Worm (Caenorhabditis elegans) whole organism, young adult: ENCODE results near the gene chil-27.

Experiments
- B0336.3 ChIP-seq: fragments of 200-800 bp; sonication (Bioruptor generic); IDR thresholded peaks from 2 replicates; pipeline ENCODE4 v1.3.6; 2022; ENCODE audit warnings: missing genetic modification characterization, missing compliant biosample characterization
- C17E4.6 ChIP-seq: fragments of 200-800 bp; sonication (Bioruptor generic); IDR thresholded peaks from 2 replicates; pipeline ENCODE4 v1.3.6; 2022; ENCODE audit warnings: missing genetic modification reagents, missing genetic modification characterization, missing compliant biosample characterization
- F22D6.2 ChIP-seq: sonication (generic microtip); optimal IDR thresholded peaks from 2 replicates; lab custom pipeline; 2016; ENCODE audit warnings: mild to moderate bottlenecking, missing genetic modification characterization, missing compliant biosample characterization
- F23B12.7 ChIP-seq: sonication (generic microtip); optimal IDR thresholded peaks from 2 replicates; lab custom pipeline; 2017; ENCODE audit warnings: missing genetic modification characterization, mild to moderate bottlenecking, missing compliant biosample characterization, antibody characterized with exemption, moderate library complexity; ENCODE audit not compliant: insufficient read depth
- F37B4.10 ChIP-seq: fragments of 200-800 bp; sonication (Bioruptor generic); IDR thresholded peaks from 2 replicates; pipeline ENCODE4 v1.3.6; 2022; ENCODE audit warnings: missing genetic modification characterization, missing compliant biosample characterization
- F49E8.2 ChIP-seq: sonication (generic microtip); optimal IDR thresholded peaks from 3 replicates; lab custom pipeline; 2017; ENCODE audit warnings: missing genetic modification characterization, mild to moderate bottlenecking, missing compliant biosample characterization, antibody characterized with exemption, moderate library complexity; ENCODE audit not compliant: insufficient read depth
- K11D2.4 ChIP-seq: fragments of 200-800 bp; sonication (Bioruptor generic); IDR thresholded peaks from 2 replicates; pipeline ENCODE4 v1.3.6; 2022; ENCODE audit warnings: missing genetic modification reagents, missing genetic modification characterization, missing compliant biosample characterization
- Y56A3A.18 ChIP-seq: fragments of 200-800 bp; sonication (Bioruptor generic); IDR thresholded peaks from 2 replicates; pipeline ENCODE4 v1.3.6; 2022; ENCODE audit warnings: missing genetic modification reagents, missing genetic modification characterization, missing compliant biosample characterization
- ZK185.1 ChIP-seq: sonication (generic microtip); optimal IDR thresholded peaks from 2 replicates; lab custom pipeline; 2016; ENCODE audit warnings: mild to moderate bottlenecking, missing genetic modification characterization, missing compliant biosample characterization; ENCODE audit not compliant: poor library complexity, severe bottlenecking
- attf-5 ChIP-seq: fragments of 200-800 bp; sonication (Bioruptor generic); optimal IDR thresholded peaks from 2 replicates; lab custom pipeline; 2018; ENCODE audit warnings: mild to moderate bottlenecking, missing genetic modification characterization, missing compliant biosample characterization
- attf-6 ChIP-seq: fragments of 200-800 bp; sonication (Bioruptor generic); IDR thresholded peaks from 2 replicates; pipeline ENCODE4 v1.3.6; 2022; ENCODE audit warnings: missing genetic modification reagents, missing genetic modification characterization, missing compliant biosample characterization
- chd-7 ChIP-seq: sonication (generic microtip); optimal IDR thresholded peaks from 2 replicates; lab custom pipeline; 2016; ENCODE audit warnings: mild to moderate bottlenecking, missing genetic modification characterization, moderate library complexity, missing compliant biosample characterization
- dox-1 ChIP-seq: fragments of 200-800 bp; sonication (Bioruptor generic); IDR thresholded peaks from 2 replicates; pipeline ENCODE4 v1.3.6; 2022; ENCODE audit warnings: missing genetic modification reagents, missing genetic modification characterization, missing compliant biosample characterization
- dpff-1 ChIP-seq: sonication (generic microtip); optimal IDR thresholded peaks from 2 replicates; lab custom pipeline; 2017; ENCODE audit warnings: mild to moderate bottlenecking, missing genetic modification characterization, missing compliant biosample characterization
- fkh-3 ChIP-seq: sonication (generic microtip); optimal IDR thresholded peaks from 2 replicates; lab custom pipeline; 2016; ENCODE audit warnings: mild to moderate bottlenecking, missing genetic modification characterization, missing compliant biosample characterization
- let-526 ChIP-seq: fragments of 200-800 bp; sonication (Bioruptor generic); IDR thresholded peaks from 2 replicates; pipeline ENCODE4 v1.3.6; 2022; ENCODE audit warnings: missing genetic modification reagents, missing genetic modification characterization, missing compliant biosample characterization
- let-607 ChIP-seq, 2 experiments: fragments of 200-800 bp in 1 of 2; sonication (Bioruptor generic) in 1 of 2; sonication (generic microtip) in 1 of 2; optimal IDR thresholded peaks; 2 replicates each; lab custom pipeline; 2016 to 2018; ENCODE audit warnings: mild to moderate bottlenecking in 2 of 2, missing compliant biosample characterization in 2 of 2, missing genetic modification characterization in 2 of 2, moderate library complexity in 2 of 2, missing genotype in 1 of 2
- lin-26 ChIP-seq: fragments of 200-800 bp; sonication (Bioruptor generic); IDR thresholded peaks from 2 replicates; pipeline ENCODE4 v1.3.6; 2022; ENCODE audit warnings: missing genetic modification reagents, missing genetic modification characterization, missing compliant biosample characterization
- lin-40 ChIP-seq: sonication (generic microtip); optimal IDR thresholded peaks from 2 replicates; lab custom pipeline; 2016; ENCODE audit warnings: missing genetic modification characterization, mild to moderate bottlenecking, missing compliant biosample characterization, missing genotype, missing genetic modification reagents
- madf-10 ChIP-seq: sonication (generic microtip); optimal IDR thresholded peaks from 2 replicates; lab custom pipeline; 2016; ENCODE audit warnings: mild to moderate bottlenecking, missing genetic modification characterization, missing compliant biosample characterization
- madf-8 ChIP-seq: fragments of 200-800 bp; sonication (Bioruptor generic); conservative IDR thresholded peaks from 2 replicates; pipeline ENCODE4 v1.3.6; 2022; ENCODE audit warnings: missing genetic modification reagents, missing genetic modification characterization, missing compliant biosample characterization
- mel-28 ChIP-seq: sonication (generic microtip); optimal IDR thresholded peaks from 2 replicates; lab custom pipeline; 2016; ENCODE audit warnings: borderline replicate concordance, mild to moderate bottlenecking, missing genetic modification characterization, missing compliant biosample characterization
- nhr-27 ChIP-seq: fragments of 200-800 bp; sonication (Bioruptor generic); optimal IDR thresholded peaks from 2 replicates; lab custom pipeline; 2018; ENCODE audit warnings: mild to moderate bottlenecking, missing genetic modification characterization, moderate library complexity, missing compliant biosample characterization
- pha-4 ChIP-seq: fragments of 150-350 bp; sonication (generic microtip); optimal IDR thresholded peaks from 2 replicates; lab custom pipeline; 2014; ENCODE audit warnings: missing biosample characterization, missing genetic modification reagents, missing genetic modification characterization
- repo-1 ChIP-seq: sonication (generic microtip); optimal IDR thresholded peaks from 2 replicates; lab custom pipeline; 2017; ENCODE audit warnings: mild to moderate bottlenecking, missing genetic modification characterization, missing compliant biosample characterization
- rpc-1 ChIP-seq, 2 experiments: fragments of 150-350 bp in 1 of 2; sonication (generic microtip) in 1 of 2; optimal IDR thresholded peaks; 2 replicates each; lab custom pipeline; 2014 to 2018; ENCODE audit warnings: missing biosample characterization in 1 of 2, missing genetic modification characterization in 1 of 2, missing genetic modification reagents in 1 of 2, missing genotype in 1 of 2
- snpc-1.1 ChIP-seq: sonication (generic microtip); optimal IDR thresholded peaks from 2 replicates; lab custom pipeline; 2017; ENCODE audit warnings: missing genetic modification characterization, mild to moderate bottlenecking, missing compliant biosample characterization, antibody characterized with exemption, moderate library complexity, missing genotype, missing genetic modification reagents; ENCODE audit not compliant: insufficient read depth
- snpc-1.3 ChIP-seq: sonication (generic microtip); optimal IDR thresholded peaks from 2 replicates; lab custom pipeline; 2017; ENCODE audit warnings: missing genetic modification characterization, mild to moderate bottlenecking, missing compliant biosample characterization, antibody characterized with exemption, moderate library complexity, missing genotype, missing genetic modification reagents; ENCODE audit not compliant: insufficient read depth
- snpc-4 ChIP-seq, 5 experiments: fragments of 150-350 bp in 1 of 5; sonication (generic microtip) in 4 of 5; optimal IDR thresholded peaks; 2 replicates each; lab custom pipeline; 2014 to 2018; ENCODE audit warnings: missing genetic modification characterization in 5 of 5, missing biosample characterization in 3 of 5, antibody characterized with exemption in 2 of 5, mild to moderate bottlenecking in 2 of 5, missing compliant biosample characterization in 2 of 5, missing genotype in 2 of 5, moderate library complexity in 2 of 5, missing genetic modification reagents in 1 of 5
- zfh-2 ChIP-seq: fragments of 200-800 bp; sonication (Bioruptor generic); conservative IDR thresholded peaks from 2 replicates; pipeline ENCODE4 v1.3.6; 2022; ENCODE audit warnings: missing genetic modification reagents, missing genetic modification characterization, missing compliant biosample characterization

Gene chil-27

DNA sequence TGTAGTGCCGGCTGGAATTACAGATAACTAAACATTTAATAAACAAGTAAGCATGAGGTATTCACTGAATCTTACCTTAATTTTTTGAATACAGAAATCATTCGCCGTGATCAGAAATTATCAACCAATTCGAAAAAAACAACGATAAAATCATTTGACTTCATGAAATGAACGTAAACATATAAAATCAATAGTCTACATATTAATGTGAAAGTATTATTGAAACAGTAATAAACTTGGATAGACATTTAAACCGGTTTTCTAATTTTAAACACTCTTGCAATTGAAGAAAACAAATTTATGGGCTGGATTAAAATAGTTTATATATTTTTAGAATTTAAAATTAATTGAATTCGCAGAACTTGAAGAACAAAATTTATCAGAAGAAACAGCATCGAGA is 35.8 kb upstream of the chil-27 start, which contains the start of gene chil-16:
chil-16 (minus strand) TSS at position 101 of the 400 bp plus-strand sequence.
- no peak for TF ChIP-seq F22D6.2 (tag; lab: Kevin White, UChicago)
- no peak for TF ChIP-seq attf-6
- no peak for TF ChIP-seq chd-7 (tag; lab: Kevin White, UChicago)
- no peak for TF ChIP-seq F37B4.10 (GFP tag; lab: Robert Waterston, UW)
- no peak for TF ChIP-seq lin-26 (GFP tag; lab: Robert Waterston, UW)
- TF ChIP-seq let-526 (GFP tag; lab: Robert Waterston, UW) = no peak

DNA sequence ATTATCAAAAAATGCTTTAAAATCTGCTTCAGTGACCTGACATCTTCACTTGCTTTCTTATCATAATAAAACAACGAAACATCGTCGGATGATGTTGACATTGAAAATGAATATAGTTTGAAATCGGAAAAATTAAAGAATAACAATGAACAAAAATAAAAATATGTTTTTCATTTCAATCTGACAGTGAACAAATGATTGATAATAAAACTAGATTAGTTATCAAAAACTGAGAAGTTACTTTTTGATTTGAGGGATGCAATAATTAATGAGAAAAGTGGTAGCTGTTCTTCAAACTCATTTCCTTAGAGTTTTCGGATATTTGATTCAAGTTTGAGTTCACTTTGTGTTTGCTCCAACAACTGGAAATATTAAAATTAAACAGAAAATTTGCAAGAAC is 34.1 kb upstream of the chil-27 start, which contains the start of gene chil-15:
chil-15 (minus strand) TSS at position 101 of the 400 bp plus-strand sequence.
- TF ChIP-seq mel-28 (tag; lab: Kevin White, UChicago) = no peak
- no peak for TF ChIP-seq K11D2.4 (GFP tag; lab: Robert Waterston, UW)
- no peak for TF ChIP-seq F49E8.2 (tag; lab: Kevin White, UChicago)

DNA sequence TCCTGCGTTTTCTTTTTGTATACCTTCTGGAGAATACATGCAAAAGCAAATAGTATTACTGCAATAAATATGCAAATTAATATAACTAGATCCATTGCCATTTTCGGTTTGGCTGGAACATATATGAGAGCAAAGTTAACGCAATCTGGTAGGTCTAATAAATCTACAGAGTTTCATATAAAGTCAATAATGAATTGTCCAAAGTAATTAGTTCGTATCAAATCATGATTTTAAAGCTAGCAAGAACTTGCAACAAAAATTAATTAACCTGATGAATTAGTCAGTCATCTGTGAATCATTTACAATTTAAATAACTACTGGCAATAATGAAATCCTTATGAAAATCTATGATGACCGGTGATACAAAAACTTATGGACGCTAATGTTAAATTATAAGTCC is 32.3 kb upstream of the chil-27 start, which contains the start of gene R09D1.13:
R09D1.13 (minus strand) TSS at position 101 of the 400 bp plus-strand sequence.
- TF ChIP-seq madf-10 (tag; lab: Kevin White, UChicago) = no peak
- no peak for TF ChIP-seq C17E4.6
- TF ChIP-seq F23B12.7 (tag; lab: Kevin White, UChicago) = no peak
- TF ChIP-seq repo-1 (tag; lab: Kevin White, UChicago) = no peak
- no peak for TF ChIP-seq Y56A3A.18 (GFP tag; lab: Robert Waterston, UW)
- TF ChIP-seq zfh-2 (GFP tag; lab: Robert Waterston, UW) = no peak
- no peak for TF ChIP-seq snpc-4 (GFP tag; optimal IDR thresholded peaks at IDR 0.05; lab: Kevin White, UChicago)
- TF ChIP-seq snpc-4 (tag; optimal IDR thresholded peaks at IDR 0.05; lab: Kevin White, UChicago) = no peak
- TF ChIP-seq dox-1 (GFP tag; lab: Robert Waterston, UW) = no peak
- TF ChIP-seq B0336.3 = no peak
- TF ChIP-seq madf-8 (GFP tag; lab: Robert Waterston, UW) = no peak
- TF ChIP-seq nhr-27 (tag; lab: Kevin White, UChicago) = no peak
- TF ChIP-seq dpff-1 (tag; lab: Kevin White, UChicago) = no peak
- no peak for TF ChIP-seq let-607 (tag; optimal IDR thresholded peaks at IDR 0.05; lab: Kevin White, UChicago)
- no peak for TF ChIP-seq snpc-1.1 (tag; lab: Kevin White, UChicago)
- no peak for TF ChIP-seq rpc-1 (optimal IDR thresholded peaks at IDR 0.05; lab: Kevin White, UChicago)
- TF ChIP-seq rpc-1 (tag; optimal IDR thresholded peaks at IDR 0.05; lab: Kevin White, UChicago) = no peak

DNA sequence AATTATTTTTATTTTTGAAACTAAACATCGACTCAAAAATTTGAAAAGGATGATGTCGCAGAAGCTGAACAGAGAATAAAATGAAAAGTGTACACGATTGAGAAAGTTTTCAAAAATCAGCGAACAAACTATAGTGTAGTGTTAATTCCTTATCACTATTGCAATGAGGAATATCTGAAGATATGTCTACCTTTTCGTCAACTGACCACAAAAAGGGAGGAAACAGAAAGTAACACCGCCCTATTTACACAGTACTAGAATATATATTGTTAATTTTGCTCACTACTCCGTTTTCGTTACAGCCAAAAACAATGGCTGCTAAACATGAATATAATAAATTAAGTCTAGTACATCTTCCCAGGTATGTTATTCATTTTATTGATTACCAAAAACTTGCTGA is 29.7 kb upstream of the chil-27 start, which contains the start of gene chil-18:
chil-18 (plus strand) TSS at position 301 of the 400 bp plus-strand sequence.
- TF ChIP-seq snpc-1.3 (tag; lab: Kevin White, UChicago) (no peak), mel-28 (tag; lab: Kevin White, UChicago) (no peak), fkh-3 (tag; lab: Kevin White, UChicago) (no peak), lin-26 (GFP tag; lab: Robert Waterston, UW) (no peak), pha-4 (tag; lab: Kevin White, UChicago) (no peak), lin-40 (tag; lab: Kevin White, UChicago) (no peak), ZK185.1 (tag; lab: Kevin White, UChicago) (no peak), attf-5 (no peak)
